Fruit fly (Drosophila melanogaster): ENCODE data around the gene Prp18.

DNA sequence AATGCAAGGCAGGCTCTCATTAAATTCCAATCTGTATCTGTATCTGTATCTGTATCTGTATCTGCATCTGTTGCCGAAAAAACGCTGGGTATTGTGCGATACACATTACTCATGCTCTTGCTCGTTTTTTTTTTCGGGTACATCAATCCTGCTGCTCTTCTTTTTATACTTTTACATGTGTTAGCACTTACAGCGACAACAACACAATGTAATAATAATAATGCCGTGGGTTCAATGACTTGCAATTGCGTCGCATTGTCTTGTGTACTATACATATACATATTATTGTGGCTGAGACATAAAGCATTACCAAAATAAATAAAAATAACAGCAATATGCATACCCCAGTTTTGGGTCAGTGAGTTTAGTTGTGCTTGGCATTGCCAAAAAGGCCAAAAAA lies 23.8 kb upstream of the Prp18 start:
- TF ChIP-seq psq (optimal IDR thresholded peaks at IDR 0.05) (no peak), ttk (optimal IDR thresholded peaks at IDR 0.05) (no peak)

All from Kc167 (cell line).